Fruit fly (Drosophila melanogaster): ENCODE results near the gene CASK.

DNA sequence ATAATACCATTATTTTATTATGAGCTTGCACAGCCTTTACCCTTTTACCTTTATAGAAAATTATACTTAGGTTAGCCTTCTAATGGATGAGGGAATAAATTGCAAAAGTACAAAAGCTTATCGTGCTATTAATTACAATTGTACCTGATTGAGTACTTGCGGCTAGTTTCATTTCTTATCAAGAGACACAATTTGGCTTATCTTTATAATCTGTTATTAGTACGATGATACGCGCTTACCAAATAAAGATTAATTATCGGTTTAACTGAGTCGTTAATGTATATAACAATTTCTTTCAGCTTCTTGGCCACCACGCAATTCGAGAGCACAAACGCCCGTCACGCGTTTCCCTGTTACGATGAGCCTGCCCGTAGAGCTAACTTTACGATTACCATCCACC lies 76.6 kb downstream of the CASK start:
- no peak for TF ChIP-seq foxo (GFP tag; optimal IDR thresholded peaks at IDR 0.05)
- no peak for TF ChIP-seq h (GFP tag; optimal IDR thresholded peaks at IDR 0.05)
- no peak for TF ChIP-seq Abd-B (GFP tag; optimal IDR thresholded peaks at IDR 0.05)
- no peak for TF ChIP-seq usp (GFP tag; optimal IDR thresholded peaks at IDR 0.05)

All from whole organism, wandering third instar larva.